Worm (Caenorhabditis elegans): Measurements from ENCODE around the gene chil-16.

- TF ChIP-seq ama-1 (optimal IDR thresholded peaks at IDR 0.05) (no peak), scrt-1 (GFP tag; IDR thresholded peaks at IDR 0.05) (no peak), aly-1 (tag; optimal IDR thresholded peaks at IDR 0.05) (no peak), hnd-1 (tag; optimal IDR thresholded peaks at IDR 0.05) (no peak), ets-7 (tag; optimal IDR thresholded peaks at IDR 0.05) (no peak), F13C5.2 (tag; optimal IDR thresholded peaks at IDR 0.05) (no peak), flt-1 (GFP tag; IDR thresholded peaks at IDR 0.05) (no peak), hmbx-1 (tag; optimal IDR thresholded peaks at IDR 0.05) (no peak), ceh-36 (tag; optimal IDR thresholded peaks at IDR 0.05) (no peak), tbx-11 (GFP tag; IDR thresholded peaks at IDR 0.05) (no peak), pes-1 (GFP tag; IDR thresholded peaks at IDR 0.05) (no peak), ceh-13 (GFP tag; optimal IDR thresholded peaks at IDR 0.05) (no peak)
These were observed 5.7 kb downstream of the chil-16 start, which contains the start of gene kin-16 for ce11 chrII:9436009-9436408.

All from whole organism, early embryonic.